In genomic region chrV:4839913-4840312, ce11 we compare ENCODE assay signal across 2 worm cellular contexts.
TF ChIP-seq lines count a peak whose summit lies in the region.

TSS of gene nas-9 (minus strand) at chrV:4840013.

TF ChIP-seq in whole organism, L1 larva, 84 proteins besides CTCF, POLR2A, EP300 and RAD21:
- TF ChIP-seq pag-3 (tag; optimal IDR thresholded peaks at IDR 0.05; lab: Kevin White, UChicago; ENCODE audit: borderline replicate concordance, insufficient read depth): no peak
- peak in 1 of 6 experiments; percentile 29 for TF ChIP-seq elt-3 (tag; optimal IDR thresholded peaks at IDR 0.05; lab: Kevin White, UChicago)
- TF ChIP-seq lin-14 (GFP tag; optimal IDR thresholded peaks at IDR 0.05; lab: Kevin White, UChicago): no peak
- no peak for TF ChIP-seq ztf-4 (tag; optimal IDR thresholded peaks at IDR 0.05; lab: Kevin White, UChicago)
- TF ChIP-seq nhr-85 (tag; lab: Kevin White, UChicago): peak; percentile 55
TF ChIP-seq in whole organism, L1 larva: peak in this region for 2.

TF ChIP-seq in whole organism, L4 larva, 104 proteins besides CTCF, POLR2A, EP300 and RAD21:
- peak; percentile 4 for TF ChIP-seq nhr-28 (tag; optimal IDR thresholded peaks at IDR 0.05; lab: Kevin White, UChicago)
- TF ChIP-seq arid-1 (GFP tag; conservative IDR thresholded peaks at IDR 0.05; lab: Robert Waterston, UW): no peak

Comparison
In these comparisons a context has a peak if more than half of its experiments do, and no peak if none do; other contexts are left out.
1. Of the 29 proteins assayed by ChIP-seq in both whole organism, L4 larva and whole organism, L1 larva: peak only in whole organism, L4 larva: nhr-28; only in whole organism, L1 larva: none; in both: none; in neither: 28.